Worm (Caenorhabditis elegans) whole organism, L4 larva: ENCODE data around the gene T19C4.5.

ENCODE experiments used
- ZK337.2 ChIP-seq: fragments of 200-800 bp; sonication (Bioruptor generic); IDR thresholded peaks from 2 replicates; pipeline ENCODE4 v1.3.6; 2022; ENCODE audit warnings: missing genetic modification reagents, missing genetic modification characterization, missing compliant biosample characterization
- ama-1 ChIP-seq: fragments of 150-350 bp; optimal IDR thresholded peaks from 2 replicates; lab custom pipeline; 2014; ENCODE audit warnings: inconsistent platforms, mixed read lengths
- fos-1 ChIP-seq: fragments of 150-350 bp; optimal IDR thresholded peaks from 2 replicates; lab custom pipeline; 2014; ENCODE audit warnings: missing biosample characterization, missing genetic modification characterization
- lin-13 ChIP-seq: fragments of 150-350 bp; optimal IDR thresholded peaks from 2 replicates; lab custom pipeline; 2014; ENCODE audit warnings: missing biosample characterization, missing genetic modification reagents, missing genetic modification characterization
- mep-1 ChIP-seq: fragments of 150-350 bp; sonication (generic microtip); optimal IDR thresholded peaks from 3 replicates; lab custom pipeline; 2014; ENCODE audit warnings: missing biosample characterization, missing genetic modification characterization
- nhr-102 ChIP-seq: sonication (generic microtip); optimal IDR thresholded peaks from 2 replicates; lab custom pipeline; 2016; ENCODE audit warnings: mild to moderate bottlenecking, missing genetic modification characterization, moderate library complexity, missing compliant biosample characterization
- nhr-11 ChIP-seq: fragments of 150-350 bp; optimal IDR thresholded peaks from 2 replicates; lab custom pipeline; 2014; ENCODE audit warnings: missing biosample characterization, missing genetic modification characterization
- nhr-25 ChIP-seq: sonication (generic microtip); optimal IDR thresholded peaks from 2 replicates; lab custom pipeline; 2017; ENCODE audit warnings: missing genetic modification characterization, mild to moderate bottlenecking, missing compliant biosample characterization, antibody characterized with exemption, moderate library complexity, borderline replicate concordance; ENCODE audit not compliant: insufficient read depth
- nhr-28 ChIP-seq: fragments of 150-350 bp; optimal IDR thresholded peaks from 2 replicates; lab custom pipeline; 2014; ENCODE audit warnings: missing biosample characterization, missing genetic modification characterization
- nhr-76 ChIP-seq: fragments of 150-350 bp; optimal IDR thresholded peaks from 2 replicates; lab custom pipeline; 2014; ENCODE audit warnings: missing biosample characterization, missing genetic modification characterization
- nhr-77 ChIP-seq: fragments of 150-350 bp; optimal IDR thresholded peaks from 2 replicates; lab custom pipeline; 2014; ENCODE audit warnings: missing biosample characterization, missing genetic modification characterization
- pha-4 ChIP-seq, 2 experiments: fragments of 150-350 bp in 1 of 2; fragments of 200-800 bp in 1 of 2; sonication (Bioruptor generic) in 1 of 2; IDR thresholded peaks in 1 of 2; optimal IDR thresholded peaks in 1 of 2; 2 replicates each; pipeline versions ENCODE4 v1.3.6 to Lab custom; 2014 to 2022; ENCODE audit warnings: missing genetic modification characterization in 2 of 2, missing genetic modification reagents in 2 of 2, missing biosample characterization in 1 of 2, missing compliant biosample characterization in 1 of 2
- snpc-4 ChIP-seq: fragments of 150-350 bp; optimal IDR thresholded peaks from 2 replicates; lab custom pipeline; 2014; ENCODE audit warnings: missing biosample characterization, missing genetic modification characterization
- unc-130 ChIP-seq: sonication (generic microtip); optimal IDR thresholded peaks from 2 replicates; lab custom pipeline; 2016; ENCODE audit warnings: missing genetic modification reagents, missing genetic modification characterization, missing compliant biosample characterization

DNA sequence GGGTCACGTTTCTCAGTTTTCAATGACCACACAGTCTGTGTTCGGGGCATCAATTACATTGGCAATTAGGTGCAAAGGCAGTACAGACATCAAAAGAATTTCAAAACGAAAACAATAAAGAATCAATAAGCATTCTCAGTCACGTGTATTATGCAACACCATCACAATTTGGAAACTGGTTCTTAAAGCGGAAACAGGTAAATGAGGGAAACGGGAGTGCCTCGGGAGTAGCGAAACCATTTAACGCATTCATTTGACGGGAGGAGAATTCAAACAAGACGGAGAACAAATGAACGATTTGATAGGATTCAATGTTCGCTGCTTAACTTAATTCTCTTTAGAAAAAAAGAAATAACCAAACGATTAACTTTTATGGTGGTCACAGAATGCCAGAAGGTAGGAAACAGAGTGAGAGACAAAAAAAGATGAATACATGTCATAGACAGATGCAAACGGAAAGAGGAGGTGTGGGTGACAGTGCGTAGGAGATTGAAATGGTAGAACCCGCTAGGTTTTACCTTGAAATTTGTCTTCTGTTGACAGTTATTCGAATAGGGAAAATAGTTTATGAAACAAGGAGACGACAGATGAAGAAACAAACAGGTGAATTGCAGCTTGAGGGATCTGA, 24.7 kb downstream of the T19C4.5 start:
- no peak for TF ChIP-seq nhr-25 (tag; lab: Kevin White, UChicago)
- TF ChIP-seq ZK337.2 (GFP tag; lab: Robert Waterston, UW): no peak
- no peak for TF ChIP-seq fos-1 (tag; lab: Kevin White, UChicago)
- TF ChIP-seq unc-130 (GFP tag; lab: Kevin White, UChicago): no peak
- no peak for TF ChIP-seq nhr-11 (tag; lab: Kevin White, UChicago)
- TF ChIP-seq nhr-28: peak; percentile 16
- no peak for TF ChIP-seq nhr-77 (tag; lab: Kevin White, UChicago)
- TF ChIP-seq pha-4 (GFP tag; IDR thresholded peaks at IDR 0.05; lab: Robert Waterston, UW): no peak
- TF ChIP-seq pha-4 (tag; optimal IDR thresholded peaks at IDR 0.05; lab: Kevin White, UChicago): no peak
- TF ChIP-seq nhr-76: no peak
- peak; percentile 7 for TF ChIP-seq mep-1 (tag; lab: Kevin White, UChicago)
- no peak for TF ChIP-seq snpc-4
- TF ChIP-seq nhr-102 (tag; lab: Kevin White, UChicago): no peak
- no peak for TF ChIP-seq lin-13 (GFP tag; lab: Kevin White, UChicago)
- no peak for TF ChIP-seq ama-1 (lab: Kevin White, UChicago)
